Fruit fly (Drosophila melanogaster): ENCODE measurements around the gene Ets96B.

Gene Ets96B

dm6 chr3R:24810844-24811625, 23.2 kb downstream of the Ets96B start (continued):
- TF ChIP-seq CG31365 (tag; optimal IDR thresholded peaks at IDR 0.05) = peak; percentile 74
- peak; percentile 54 for TF ChIP-seq CG10431 (GFP tag; optimal IDR thresholded peaks at IDR 0.05)
- TF ChIP-seq amos (GFP tag; IDR thresholded peaks at IDR 0.05; ENCODE audit: partially characterized antibody) = no peak
- no peak for TF ChIP-seq HLHmδ (GFP tag; optimal IDR thresholded peaks at IDR 0.05)
- TF ChIP-seq Doc2 (GFP tag; IDR thresholded peaks at IDR 0.05) = peak; percentile 77
- peak; percentile 71 for TF ChIP-seq sima (GFP tag; optimal IDR thresholded peaks at IDR 0.05)
- peak; percentile 92 for TF ChIP-seq lmd (GFP tag; IDR thresholded peaks at IDR 0.05)
- TF ChIP-seq unc-4 (GFP tag; IDR thresholded peaks at IDR 0.05; ENCODE audit: partially characterized antibody) = no peak
- TF ChIP-seq Neu2 (GFP tag; optimal IDR thresholded peaks at IDR 0.05; ENCODE audit: borderline replicate concordance) = no peak
- TF ChIP-seq CG17612 (GFP tag; IDR thresholded peaks at IDR 0.05) = peak; percentile 68; the same call in 1 of the 2 replicates
- TF ChIP-seq chinmo (GFP tag; IDR thresholded peaks at IDR 0.05; ENCODE audit: partially characterized antibody) = no peak
- peak; percentile 76 for TF ChIP-seq sug (tag; optimal IDR thresholded peaks at IDR 0.05)
- peak; percentile 80 for TF ChIP-seq CG30403 (GFP tag; optimal IDR thresholded peaks at IDR 0.05)
- peak; percentile 97 for TF ChIP-seq sens (GFP tag)
- TF ChIP-seq CG6689 (GFP tag; IDR thresholded peaks at IDR 0.05) = peak; percentile 88
- peak; percentile 75 for TF ChIP-seq peb (GFP tag; IDR thresholded peaks at IDR 0.05)
- peak; percentile 60 for TF ChIP-seq CG16815 (GFP tag; optimal IDR thresholded peaks at IDR 0.05)
- TF ChIP-seq Mrtf (GFP tag; IDR thresholded peaks at IDR 0.05) = peak; percentile 89
- peak; percentile 72; the same call in 2 of the 3 replicates for TF ChIP-seq sr (GFP tag; IDR thresholded peaks at IDR 0.05)
- TF ChIP-seq Atf6 (GFP tag; IDR thresholded peaks at IDR 0.05) = peak; percentile 94
- peak; percentile 77 for TF ChIP-seq ttk (GFP tag; IDR thresholded peaks at IDR 0.05)
- TF ChIP-seq jing (GFP tag; optimal IDR thresholded peaks at IDR 0.05) = peak; percentile 76
- TF ChIP-seq CG17912 (GFP tag; optimal IDR thresholded peaks at IDR 0.05) = peak; percentile 49
- peak; percentile 69 for TF ChIP-seq CG4707 (GFP tag; optimal IDR thresholded peaks at IDR 0.05)
- peak; percentile 79 for TF ChIP-seq tio (GFP tag; optimal IDR thresholded peaks at IDR 0.05)
- no peak for TF ChIP-seq Sin3A (optimal IDR thresholded peaks at IDR 0.05)
- peak; percentile 7 for TF ChIP-seq HmgD (GFP tag; optimal IDR thresholded peaks at IDR 0.05)
- no peak for TF ChIP-seq Opbp (GFP tag; IDR thresholded peaks at IDR 0.05; ENCODE audit: partially characterized antibody)
- peak; percentile 86 for TF ChIP-seq CG2712 (tag; optimal IDR thresholded peaks at IDR 0.05)
- peak; percentile 75 for TF ChIP-seq Six4 (GFP tag; optimal IDR thresholded peaks at IDR 0.05)
- TF ChIP-seq CG11456 (GFP tag; IDR thresholded peaks at IDR 0.05) = peak; percentile 92
- peak; percentile 84 to 93 for TF ChIP-seq dpn (GFP tag; optimal IDR thresholded peaks at IDR 0.05)
- peak; percentile 89 for TF ChIP-seq ind (GFP tag; optimal IDR thresholded peaks at IDR 0.05)
- TF ChIP-seq Dbx (GFP tag; IDR thresholded peaks at IDR 0.05) = peak; percentile 90
- peak; percentile 78 for TF ChIP-seq Chrac-16 (GFP tag; optimal IDR thresholded peaks at IDR 0.05)
- TF ChIP-seq Ada2b (GFP tag; IDR thresholded peaks at IDR 0.05) = peak; percentile 90
- TF ChIP-seq pros (GFP tag; optimal IDR thresholded peaks at IDR 0.05) = no peak
- peak; percentile 73 for TF ChIP-seq CG12299 (tag; optimal IDR thresholded peaks at IDR 0.05)
- TF ChIP-seq CG32767 (GFP tag; IDR thresholded peaks at IDR 0.05) = peak; percentile 81
- TF ChIP-seq nerfin-1 (tag; optimal IDR thresholded peaks at IDR 0.05) = peak; percentile 77
- TF ChIP-seq Bdp1 (GFP tag; optimal IDR thresholded peaks at IDR 0.05) = peak; percentile 70
- no peak for TF ChIP-seq HLH4C (GFP tag; IDR thresholded peaks at IDR 0.05; ENCODE audit: partially characterized antibody)
- TF ChIP-seq schlank (tag; optimal IDR thresholded peaks at IDR 0.05) = peak; percentile 91
- TF ChIP-seq unpg (GFP tag; optimal IDR thresholded peaks at IDR 0.05) = peak; percentile 90
- TF ChIP-seq CG6683 (GFP tag; optimal IDR thresholded peaks at IDR 0.05) = peak; percentile 70
- peak; percentile 81 for TF ChIP-seq Sox100B (GFP tag; optimal IDR thresholded peaks at IDR 0.05)
- peak; percentile 82 for TF ChIP-seq bcd (GFP tag; optimal IDR thresholded peaks at IDR 0.05)
- no peak for TF ChIP-seq CG5180 (GFP tag; optimal IDR thresholded peaks at IDR 0.05)
- TF ChIP-seq Ravus (GFP tag; IDR thresholded peaks at IDR 0.05) = peak; percentile 65
